Fruit fly (Drosophila melanogaster) Kc167 (cell line): ENCODE measurements around the gene Ranbp21.

ENCODE experiments used
- Myc ChIP-seq: fragments of >200 bp; optimal IDR thresholded peaks from 2 replicates; lab custom pipeline; 2017; ENCODE audit warnings: missing external identifiers
- Sin3A ChIP-seq: fragments of >200 bp; optimal IDR thresholded peaks from 2 replicates; lab custom pipeline; 2018; ENCODE audit warnings: missing external identifiers
- insv ChIP-seq: fragments of >200 bp; optimal IDR thresholded peaks from 3 replicates; lab custom pipeline; 2018; ENCODE audit warnings: missing external identifiers

DNA sequence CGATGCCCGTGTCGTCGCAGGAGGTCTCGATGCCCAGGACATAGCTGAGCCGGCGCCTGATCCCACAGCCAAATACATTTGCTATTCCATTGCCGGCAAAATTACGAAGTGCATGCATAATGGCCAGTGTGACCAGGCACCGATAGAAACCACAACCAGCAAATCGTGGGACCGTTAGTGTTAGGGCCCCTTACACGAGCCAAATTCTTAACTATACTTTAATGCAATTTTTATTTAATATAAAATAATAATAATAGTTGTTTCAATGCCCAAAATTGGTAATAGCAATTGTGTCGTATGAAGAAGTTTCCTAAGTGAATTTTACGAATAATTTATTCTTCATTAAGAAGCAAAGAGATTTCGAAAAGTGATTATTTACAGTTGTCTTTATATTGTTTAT is 49.5 kb upstream of the Ranbp21 start, which contains the start of gene Tcs4:
- no peak for TF ChIP-seq Myc (lab: Kevin White, UChicago)
- TF ChIP-seq Sin3A (lab: Kevin White, UChicago) = no peak
- TF ChIP-seq insv (lab: Kevin White, UChicago) = no peak
